Worm (Caenorhabditis elegans) whole organism, L2 larva: Measurements from ENCODE around the gene mca-3.

ENCODE experiments used
- F13H6.1 ChIP-seq: sonication (generic microtip); optimal IDR thresholded peaks from 2 replicates; lab custom pipeline; 2016; ENCODE audit warnings: missing genetic modification characterization, missing compliant biosample characterization
- R02D3.7 ChIP-seq: fragments of 150-350 bp; optimal IDR thresholded peaks from 2 replicates; lab custom pipeline; 2014; ENCODE audit warnings: missing biosample characterization, missing genetic modification characterization
- alr-1 ChIP-seq: fragments of 150-350 bp; optimal IDR thresholded peaks from 2 replicates; lab custom pipeline; 2014; ENCODE audit warnings: missing biosample characterization, missing genetic modification characterization
- ama-1 ChIP-seq: fragments of 150-350 bp; optimal IDR thresholded peaks from 2 replicates; lab custom pipeline; 2018; ENCODE audit warnings: inconsistent platforms
- ceh-82 ChIP-seq: fragments of 150-350 bp; optimal IDR thresholded peaks from 2 replicates; lab custom pipeline; 2014; ENCODE audit warnings: missing biosample characterization, missing genetic modification characterization
- nhr-10 ChIP-seq: sonication (generic microtip); optimal IDR thresholded peaks from 2 replicates; lab custom pipeline; 2017; ENCODE audit warnings: missing biosample characterization, missing genetic modification characterization
- nhr-23 ChIP-seq: fragments of 150-350 bp; optimal IDR thresholded peaks from 2 replicates; lab custom pipeline; 2014; ENCODE audit warnings: missing biosample characterization, missing genetic modification reagents, missing genetic modification characterization
- snpc-4 ChIP-seq: fragments of 150-350 bp; optimal IDR thresholded peaks from 2 replicates; lab custom pipeline; 2014; ENCODE audit warnings: missing biosample characterization, missing genetic modification characterization
- unc-62 ChIP-seq: fragments of 150-350 bp; optimal IDR thresholded peaks from 2 replicates; lab custom pipeline; 2014; ENCODE audit warnings: missing biosample characterization, missing genetic modification reagents, missing genetic modification characterization
- zag-1 ChIP-seq: fragments of 150-350 bp; optimal IDR thresholded peaks from 2 replicates; lab custom pipeline; 2014; ENCODE audit warnings: missing biosample characterization, missing genetic modification characterization
- ztf-11 ChIP-seq: sonication (generic microtip); optimal IDR thresholded peaks from 2 replicates; lab custom pipeline; 2017; ENCODE audit warnings: missing biosample characterization, missing genetic modification characterization

DNA sequence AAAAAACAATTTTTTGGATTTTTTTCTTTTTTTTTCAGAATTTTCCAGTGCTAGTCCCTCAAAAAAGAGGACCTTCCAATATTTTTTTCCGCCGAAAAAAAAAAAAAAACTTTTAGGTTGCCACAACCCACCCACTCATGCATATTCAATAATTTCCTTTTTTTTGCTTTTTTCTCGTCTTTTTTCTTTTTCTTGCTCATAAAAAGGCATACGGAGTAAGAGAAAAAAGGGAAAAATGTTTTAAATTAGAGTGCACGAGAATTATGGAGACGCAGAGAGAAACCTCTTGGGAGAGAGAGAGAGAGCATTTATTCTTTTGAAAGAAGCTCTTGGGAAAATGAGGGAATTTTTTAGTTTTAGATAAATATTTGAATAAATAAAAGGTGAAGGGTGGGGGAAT lies 5.0 kb downstream of the mca-3 start:
- no peak for TF ChIP-seq ztf-11 (tag; lab: Kevin White, UChicago)
- no peak for TF ChIP-seq zag-1 (tag; lab: Kevin White, UChicago)
- TF ChIP-seq unc-62 (GFP tag; lab: Kevin White, UChicago), result no peak
- TF ChIP-seq snpc-4, result no peak
- TF ChIP-seq F13H6.1, result no peak
- no peak for TF ChIP-seq nhr-23 (tag; lab: Kevin White, UChicago)
- no peak for TF ChIP-seq nhr-10 (tag; lab: Kevin White, UChicago)
- TF ChIP-seq alr-1 (tag; lab: Kevin White, UChicago), result no peak
- TF ChIP-seq R02D3.7 (tag; lab: Kevin White, UChicago), result no peak
- no peak for TF ChIP-seq ceh-82
- TF ChIP-seq ama-1 (lab: Kevin White, UChicago), result no peak
